Fruit fly (Drosophila melanogaster) whole organism, prepupa: Measurements from ENCODE around the gene CG13721.

Experiments used
- CG11294 ChIP-seq: fragments of 200-800 bp; sonication (Bioruptor generic); IDR thresholded peaks from 2 replicates; pipeline ENCODE4 v1.3.6; 2022; ENCODE audit warnings: missing biosample characterization, missing genetic modification characterization
- CG11762 ChIP-seq: fragments of 200-800 bp; sonication (Bioruptor generic); optimal IDR thresholded peaks from 3 replicates; lab custom pipeline; 2016; ENCODE audit warnings: missing biosample characterization, missing genetic modification characterization; ENCODE audit not compliant: insufficient read depth
- CG3919 ChIP-seq: fragments of 200-800 bp; sonication (Bioruptor generic); optimal IDR thresholded peaks from 3 replicates; lab custom pipeline; 2016; ENCODE audit warnings: missing biosample characterization, missing genetic modification characterization
- CG6163 ChIP-seq: fragments of 200-800 bp; sonication (Bioruptor generic); IDR thresholded peaks from 3 replicates; pipeline ENCODE4 v1.3.6; 2022; ENCODE audit warnings: missing biosample characterization, missing genetic modification characterization
- CG6276 ChIP-seq: fragments of 200-800 bp; sonication (Bioruptor generic); optimal IDR thresholded peaks from 2 replicates; lab custom pipeline; 2017; ENCODE audit warnings: missing biosample characterization, mild to moderate bottlenecking, missing genetic modification characterization
- CG6808 ChIP-seq: fragments of 200-800 bp; sonication (Bioruptor generic); optimal IDR thresholded peaks from 3 replicates; lab custom pipeline; 2017; ENCODE audit warnings: missing biosample characterization, missing genetic modification characterization, mild to moderate bottlenecking, moderate library complexity, missing genetic modification reagents
- CG7368 ChIP-seq: fragments of 200-800 bp; sonication (Bioruptor generic); optimal IDR thresholded peaks from 3 replicates; lab custom pipeline; 2016; ENCODE audit warnings: missing biosample characterization, missing genetic modification characterization
- Gug ChIP-seq: fragments of 200-800 bp; sonication (Bioruptor generic); IDR thresholded peaks from 2 replicates; pipeline ENCODE4 v1.3.6; 2022; ENCODE audit warnings: missing biosample characterization, missing genetic modification characterization
- OdsH ChIP-seq: fragments of 200-800 bp; sonication (Bioruptor generic); optimal IDR thresholded peaks from 3 replicates; lab custom pipeline; 2016; ENCODE audit warnings: missing biosample characterization, missing genetic modification characterization
- Smox ChIP-seq: fragments of 200-800 bp; sonication (Bioruptor generic); optimal IDR thresholded peaks from 3 replicates; lab custom pipeline; 2016; ENCODE audit warnings: missing biosample characterization, missing genetic modification characterization
- Sox15 ChIP-seq: fragments of 200-800 bp; sonication (Bioruptor generic); optimal IDR thresholded peaks from 3 replicates; lab custom pipeline; 2016; ENCODE audit warnings: missing biosample characterization, missing genetic modification characterization
- achi ChIP-seq: fragments of 200-800 bp; sonication (Bioruptor generic); optimal IDR thresholded peaks from 3 replicates; lab custom pipeline; 2016; ENCODE audit warnings: missing biosample characterization, missing genetic modification characterization
- topi ChIP-seq: fragments of 200-800 bp; sonication (Bioruptor generic); optimal IDR thresholded peaks from 3 replicates; lab custom pipeline; 2016; ENCODE audit warnings: missing biosample characterization, missing genetic modification characterization

dm6 chr3L:4501406-4501805, 3.8 kb upstream of the CG13721 start:
- no peak for TF ChIP-seq CG3919 (GFP tag; lab: Kevin White, UChicago)
- TF ChIP-seq CG6808 (GFP tag; lab: Kevin White, UChicago), result no peak
- no peak for TF ChIP-seq OdsH (GFP tag; lab: Kevin White, UChicago)
- no peak for TF ChIP-seq topi
- no peak for TF ChIP-seq CG11762 (GFP tag; lab: Kevin White, UChicago)
- TF ChIP-seq Gug, result no peak
- TF ChIP-seq CG6276, result no peak
- no peak for TF ChIP-seq Smox (GFP tag; lab: Kevin White, UChicago)
- TF ChIP-seq achi (GFP tag; lab: Kevin White, UChicago), result no peak
- no peak for TF ChIP-seq CG11294 (GFP tag; lab: Robert Waterston, UW)
- TF ChIP-seq Sox15 (GFP tag; lab: Kevin White, UChicago), result no peak
- no peak for TF ChIP-seq CG6163 (GFP tag; lab: Robert Waterston, UW)
- no peak for TF ChIP-seq CG7368
